Worm (Caenorhabditis elegans): ENCODE results near the gene pitr-6.

- TF ChIP-seq ama-1 (optimal IDR thresholded peaks at IDR 0.05) = no peak
- TF ChIP-seq snpc-4 (tag; optimal IDR thresholded peaks at IDR 0.05) = peak; percentile 85
- TF ChIP-seq nhr-12 (tag; optimal IDR thresholded peaks at IDR 0.05) = no peak
- TF ChIP-seq unc-62 (GFP tag; optimal IDR thresholded peaks at IDR 0.05) = no peak
- TF ChIP-seq lin-11 (tag; optimal IDR thresholded peaks at IDR 0.05) = peak; percentile 66
- TF ChIP-seq nhr-237 (tag; optimal IDR thresholded peaks at IDR 0.05) = peak; percentile 49
- TF ChIP-seq egl-27 (tag; optimal IDR thresholded peaks at IDR 0.05) = peak; percentile 71
- no peak for TF ChIP-seq nhr-23 (tag; optimal IDR thresholded peaks at IDR 0.05)
- no peak for TF ChIP-seq unc-39 (tag; optimal IDR thresholded peaks at IDR 0.05)
- TF ChIP-seq ztf-4 (tag; optimal IDR thresholded peaks at IDR 0.05) = peak; percentile 36
- TF ChIP-seq zag-1 (tag; optimal IDR thresholded peaks at IDR 0.05) = peak; percentile 7
- TF ChIP-seq skn-1 (tag; optimal IDR thresholded peaks at IDR 0.05) = no peak
- no peak for TF ChIP-seq elt-1 (tag; optimal IDR thresholded peaks at IDR 0.05)
- peak; percentile 68 for TF ChIP-seq mab-5 (tag; optimal IDR thresholded peaks at IDR 0.05)
Observed at ce11 chrII:12459422-12459821, 14.3 kb downstream of the pitr-6 start, which contains the start of gene tag-281.

Data from whole organism, L2 larva.